Worm (Caenorhabditis elegans) whole organism, young adult: ENCODE results near the gene lnp-1.

Experiments
- F55B11.4 ChIP-seq: sonication (generic microtip); optimal IDR thresholded peaks from 2 replicates; lab custom pipeline; 2016; ENCODE audit warnings: missing compliant biosample characterization, missing genetic modification characterization, borderline replicate concordance; ENCODE audit not compliant: insufficient read depth
- ZK185.1 ChIP-seq: sonication (generic microtip); optimal IDR thresholded peaks from 2 replicates; lab custom pipeline; 2016; ENCODE audit warnings: mild to moderate bottlenecking, missing genetic modification characterization, missing compliant biosample characterization; ENCODE audit not compliant: poor library complexity, severe bottlenecking
- ceh-27 ChIP-seq: fragments of 200-800 bp; sonication (Bioruptor generic); optimal IDR thresholded peaks from 2 replicates; lab custom pipeline; 2018; ENCODE audit warnings: mild to moderate bottlenecking, missing genetic modification characterization, moderate library complexity, missing compliant biosample characterization
- dpl-1 ChIP-seq: fragments of 150-350 bp; optimal IDR thresholded peaks from 2 replicates; lab custom pipeline; 2014; ENCODE audit warnings: missing biosample characterization, missing genetic modification reagents, missing genetic modification characterization
- egl-44 ChIP-seq: fragments of 200-800 bp; sonication (Bioruptor generic); IDR thresholded peaks from 2 replicates; pipeline ENCODE4 v1.3.6; 2022; ENCODE audit warnings: missing genetic modification reagents, missing genetic modification characterization, missing compliant biosample characterization
- lin-54 ChIP-seq: fragments of 200-800 bp; sonication (Bioruptor generic); optimal IDR thresholded peaks from 2 replicates; lab custom pipeline; 2018; ENCODE audit warnings: mild to moderate bottlenecking, missing genetic modification characterization, missing compliant biosample characterization
- sea-2 ChIP-seq: fragments of 200-800 bp; sonication (Bioruptor generic); IDR thresholded peaks from 2 replicates; pipeline ENCODE4 v1.3.6; 2022; ENCODE audit warnings: missing genetic modification characterization, missing compliant biosample characterization
- ztf-6 ChIP-seq: fragments of 200-800 bp; sonication (Bioruptor generic); IDR thresholded peaks from 2 replicates; pipeline ENCODE4 v1.3.6; 2022; ENCODE audit warnings: missing genetic modification reagents, missing genetic modification characterization, missing compliant biosample characterization

DNA sequence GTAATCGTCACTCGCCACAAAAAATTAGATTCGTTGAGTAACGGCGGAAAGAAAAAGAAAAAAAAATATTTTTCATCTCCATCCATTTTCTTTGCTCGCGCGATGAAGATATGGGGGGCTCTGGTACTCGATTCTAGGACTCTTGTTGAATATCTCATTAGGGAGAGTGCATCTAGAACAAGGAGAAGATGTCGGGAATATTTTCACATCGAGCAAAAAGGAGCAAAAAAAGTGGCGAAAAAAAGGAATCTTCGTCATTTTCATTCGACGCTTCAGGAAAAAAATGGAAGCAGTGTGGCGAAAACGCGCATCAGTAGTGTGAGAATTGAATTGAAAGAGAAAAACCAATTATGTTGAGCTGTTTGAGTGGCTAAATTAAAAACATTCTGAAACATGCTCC, 35.1 kb downstream of the lnp-1 start:
- TF ChIP-seq ztf-6 (GFP tag; lab: Robert Waterston, UW) (no peak), dpl-1 (GFP tag; lab: Kevin White, UChicago) (no peak), egl-44 (no peak), lin-54 (no peak), sea-2 (no peak), ceh-27 (GFP tag; lab: Kevin White, UChicago) (no peak), F55B11.4 (tag; lab: Kevin White, UChicago) (no peak), ZK185.1 (tag; lab: Kevin White, UChicago) (no peak)
